Worm (Caenorhabditis elegans) whole organism, L3 larva: ENCODE data around the gene F42C5.9.

Experiments used
- ceh-82 ChIP-seq: fragments of 150-350 bp; optimal IDR thresholded peaks from 2 replicates; lab custom pipeline; 2014; ENCODE audit warnings: missing biosample characterization, missing genetic modification characterization
- ceh-9 ChIP-seq: sonication (generic microtip); optimal IDR thresholded peaks from 2 replicates; lab custom pipeline; 2018; ENCODE audit warnings: missing biosample characterization, missing genetic modification characterization
- fkh-10 ChIP-seq: sonication (generic microtip); optimal IDR thresholded peaks from 2 replicates; lab custom pipeline; 2017; ENCODE audit warnings: missing biosample characterization, missing genetic modification reagents, missing genetic modification characterization
- nhr-23 ChIP-seq: fragments of 150-350 bp; optimal IDR thresholded peaks from 2 replicates; lab custom pipeline; 2014; ENCODE audit warnings: missing biosample characterization, missing genetic modification reagents, missing genetic modification characterization
- pqm-1 ChIP-seq: fragments of 150-350 bp; optimal IDR thresholded peaks from 2 replicates; lab custom pipeline; 2017; ENCODE audit warnings: missing biosample characterization, missing genetic modification characterization, inconsistent platforms
- ztf-11 ChIP-seq: fragments of 150-350 bp; optimal IDR thresholded peaks from 2 replicates; lab custom pipeline; 2014; ENCODE audit warnings: missing biosample characterization, missing genetic modification characterization
- ztf-4 ChIP-seq: fragments of 150-350 bp; optimal IDR thresholded peaks from 2 replicates; lab custom pipeline; 2014; ENCODE audit warnings: missing biosample characterization, missing genetic modification characterization

DNA sequence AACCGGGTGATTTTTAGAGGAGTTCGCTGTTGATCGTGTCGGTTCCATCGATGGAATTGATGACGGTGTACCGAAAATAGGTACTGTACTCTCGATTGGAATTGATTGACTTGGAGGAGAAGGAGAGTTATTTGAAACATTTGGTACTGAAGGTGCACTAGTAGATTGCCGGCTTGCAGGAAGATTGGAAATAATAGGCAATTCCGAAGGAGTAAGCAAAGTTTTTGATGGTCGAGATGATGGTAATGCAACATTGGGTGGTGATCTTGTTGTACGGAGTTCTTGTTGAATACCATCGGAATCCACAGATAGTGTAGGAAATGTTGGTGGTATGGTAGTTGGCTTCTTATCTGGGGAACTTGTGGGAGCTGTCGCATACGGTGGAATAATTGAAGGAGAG, 22.2 kb upstream of the F42C5.9 start:
- TF ChIP-seq ceh-82: no peak
- TF ChIP-seq pqm-1 (tag; lab: Kevin White, UChicago): no peak
- TF ChIP-seq ztf-11 (tag; lab: Kevin White, UChicago): no peak
- no peak for TF ChIP-seq nhr-23 (tag; lab: Kevin White, UChicago)
- TF ChIP-seq ztf-4 (tag; lab: Kevin White, UChicago): no peak
- no peak for TF ChIP-seq fkh-10
- TF ChIP-seq ceh-9 (tag; lab: Kevin White, UChicago): no peak
